Fruit fly (Drosophila melanogaster) S2 (cell line): ENCODE data around the gene Ctns.

ENCODE experiments used
- CG8478 ChIP-seq: fragments of >200 bp; optimal IDR thresholded peaks from 2 replicates; lab custom pipeline; 2018
- CTCF ChIP-seq, 2 experiments: fragments of >200 bp; optimal IDR thresholded peaks; 2 replicates each; lab custom pipeline; 2018

dm6 chr3R:23036321-23036720 lies 22.4 kb downstream of the Ctns start:
- TF ChIP-seq CTCF (optimal IDR thresholded peaks at IDR 0.05; lab: Kevin White, UChicago), result no peak
- TF ChIP-seq CG8478 (lab: Kevin White, UChicago), result no peak
